Worm (Caenorhabditis elegans) whole organism, L1 larva: ENCODE measurements around the gene C38H2.2.

ENCODE experiments used
- ama-1 ChIP-seq: fragments of 150-350 bp; optimal IDR thresholded peaks from 2 replicates; lab custom pipeline; 2014
- efl-3 ChIP-seq: fragments of 200-800 bp; sonication (Bioruptor generic); optimal IDR thresholded peaks from 2 replicates; lab custom pipeline; 2018; ENCODE audit warnings: mild to moderate bottlenecking, missing genetic modification characterization, missing compliant biosample characterization
- lin-13 ChIP-seq: fragments of 150-350 bp; optimal IDR thresholded peaks from 2 replicates; lab custom pipeline; 2014; ENCODE audit warnings: missing biosample characterization, missing genetic modification reagents, missing genetic modification characterization
- lin-39 ChIP-seq: fragments of 150-350 bp; optimal IDR thresholded peaks from 2 replicates; lab custom pipeline; 2014; ENCODE audit warnings: missing biosample characterization, missing genetic modification reagents, missing genetic modification characterization
- nhr-76 ChIP-seq: sonication (generic microtip); optimal IDR thresholded peaks from 2 replicates; lab custom pipeline; 2017; ENCODE audit warnings: missing biosample characterization, missing genetic modification characterization
- nhr-77 ChIP-seq: fragments of 150-350 bp; optimal IDR thresholded peaks from 2 replicates; lab custom pipeline; 2014; ENCODE audit warnings: missing biosample characterization, missing genetic modification characterization
- pqm-1 ChIP-seq: sonication (generic microtip); optimal IDR thresholded peaks from 3 replicates; lab custom pipeline; 2017; ENCODE audit warnings: missing biosample characterization, missing genetic modification characterization
- snpc-4 ChIP-seq: fragments of 150-350 bp; optimal IDR thresholded peaks from 2 replicates; lab custom pipeline; 2014; ENCODE audit warnings: missing biosample characterization, missing genetic modification characterization
- sptf-1 ChIP-seq: fragments of 150-350 bp; optimal IDR thresholded peaks from 2 replicates; lab custom pipeline; 2014; ENCODE audit warnings: missing biosample characterization, missing genetic modification characterization
- swsn-7 ChIP-seq: sonication (generic microtip); optimal IDR thresholded peaks from 2 replicates; lab custom pipeline; 2016; ENCODE audit warnings: missing genetic modification characterization, missing compliant biosample characterization
- tbx-2 ChIP-seq: sonication (generic microtip); optimal IDR thresholded peaks from 2 replicates; lab custom pipeline; 2016; ENCODE audit warnings: missing genetic modification characterization, missing compliant biosample characterization
- unc-62 ChIP-seq: fragments of 150-350 bp; optimal IDR thresholded peaks from 2 replicates; lab custom pipeline; 2014; ENCODE audit warnings: missing biosample characterization, missing genetic modification reagents, missing genetic modification characterization
- ztf-11 ChIP-seq, 2 experiments: sonication (generic microtip); optimal IDR thresholded peaks; 2 replicates each; lab custom pipeline; 2016 to 2017; ENCODE audit warnings: missing genetic modification characterization in 2 of 2, missing biosample characterization in 1 of 2, missing compliant biosample characterization in 1 of 2
- ztf-4 ChIP-seq: fragments of 150-350 bp; optimal IDR thresholded peaks from 2 replicates; lab custom pipeline; 2014; ENCODE audit warnings: missing biosample characterization, missing genetic modification characterization

- TF ChIP-seq ztf-11 (tag; optimal IDR thresholded peaks at IDR 0.05; lab: Kevin White, UChicago): no peak
- TF ChIP-seq lin-13 (GFP tag; lab: Kevin White, UChicago): no peak
- no peak for TF ChIP-seq unc-62
- no peak for TF ChIP-seq pqm-1
- no peak for TF ChIP-seq efl-3 (GFP tag; lab: Kevin White, UChicago)
- no peak for TF ChIP-seq ztf-4 (tag; lab: Kevin White, UChicago)
- no peak for TF ChIP-seq tbx-2
- TF ChIP-seq lin-39 (tag; lab: Kevin White, UChicago): no peak
- no peak for TF ChIP-seq nhr-76 (tag; lab: Kevin White, UChicago)
- no peak for TF ChIP-seq sptf-1 (tag; lab: Kevin White, UChicago)
- no peak for TF ChIP-seq ama-1 (lab: Kevin White, UChicago)
- TF ChIP-seq snpc-4 (tag; lab: Kevin White, UChicago): no peak
- TF ChIP-seq nhr-77 (tag; lab: Kevin White, UChicago): no peak
- no peak for TF ChIP-seq swsn-7 (tag; lab: Kevin White, UChicago)
These were observed 28.1 kb upstream of the C38H2.2 start for ce11 chrIII:10353423-10353822.
